Fruit fly (Drosophila melanogaster) whole organism, prepupa: Measurements from ENCODE around the gene CG14232.

Experiments used
- CG10631 ChIP-seq: fragments of 200-800 bp; sonication (Bioruptor generic); optimal IDR thresholded peaks from 2 replicates; lab custom pipeline; 2016; ENCODE audit warnings: missing biosample characterization, missing genetic modification characterization
- CG10669 ChIP-seq: fragments of 200-800 bp; sonication (Bioruptor generic); optimal IDR thresholded peaks from 3 replicates; lab custom pipeline; 2018; ENCODE audit warnings: missing biosample characterization, mild to moderate bottlenecking, missing genetic modification characterization, moderate library complexity
- CG11294 ChIP-seq: fragments of 200-800 bp; sonication (Bioruptor generic); IDR thresholded peaks from 2 replicates; pipeline ENCODE4 v1.3.6; 2022; ENCODE audit warnings: missing biosample characterization, missing genetic modification characterization
- CG11762 ChIP-seq: fragments of 200-800 bp; sonication (Bioruptor generic); optimal IDR thresholded peaks from 3 replicates; lab custom pipeline; 2016; ENCODE audit warnings: missing biosample characterization, missing genetic modification characterization; ENCODE audit not compliant: insufficient read depth
- CG15336 ChIP-seq: fragments of 200-800 bp; sonication (Bioruptor generic); IDR thresholded peaks from 2 replicates; pipeline ENCODE4 v1.3.6; 2022; ENCODE audit warnings: missing biosample characterization, missing genetic modification characterization
- CG16779 ChIP-seq: fragments of 200-800 bp; sonication (Bioruptor generic); optimal IDR thresholded peaks from 3 replicates; lab custom pipeline; 2017; ENCODE audit warnings: missing biosample characterization, mild to moderate bottlenecking, missing genetic modification characterization
- CG3032 ChIP-seq: fragments of 200-800 bp; optimal IDR thresholded peaks from 2 replicates; lab custom pipeline; 2019; ENCODE audit warnings: missing biosample characterization, mild to moderate bottlenecking, missing genetic modification characterization, moderate library complexity
- CG31627 ChIP-seq: fragments of 200-800 bp; sonication (Bioruptor generic); optimal IDR thresholded peaks from 3 replicates; lab custom pipeline; 2016; ENCODE audit warnings: missing biosample characterization, missing genetic modification characterization
- CG34406 ChIP-seq: fragments of 200-800 bp; sonication (Bioruptor generic); optimal IDR thresholded peaks from 3 replicates; lab custom pipeline; 2016; ENCODE audit warnings: missing biosample characterization, missing genetic modification characterization
- CG3919 ChIP-seq: fragments of 200-800 bp; sonication (Bioruptor generic); optimal IDR thresholded peaks from 3 replicates; lab custom pipeline; 2016; ENCODE audit warnings: missing biosample characterization, missing genetic modification characterization
- CG6163 ChIP-seq: fragments of 200-800 bp; sonication (Bioruptor generic); IDR thresholded peaks from 3 replicates; pipeline ENCODE4 v1.3.6; 2022; ENCODE audit warnings: missing biosample characterization, missing genetic modification characterization
- CG6808 ChIP-seq: fragments of 200-800 bp; sonication (Bioruptor generic); optimal IDR thresholded peaks from 3 replicates; lab custom pipeline; 2017; ENCODE audit warnings: missing biosample characterization, missing genetic modification characterization, mild to moderate bottlenecking, moderate library complexity, missing genetic modification reagents
- CG6854 ChIP-seq: fragments of 200-800 bp; sonication (Bioruptor generic); optimal IDR thresholded peaks from 2 replicates; lab custom pipeline; 2017; ENCODE audit warnings: missing biosample characterization, mild to moderate bottlenecking, missing genetic modification characterization
- CG7368 ChIP-seq: fragments of 200-800 bp; sonication (Bioruptor generic); optimal IDR thresholded peaks from 3 replicates; lab custom pipeline; 2016; ENCODE audit warnings: missing biosample characterization, missing genetic modification characterization
- CG8632 ChIP-seq: fragments of 200-800 bp; sonication (Bioruptor generic); optimal IDR thresholded peaks from 3 replicates; lab custom pipeline; 2016; ENCODE audit warnings: missing biosample characterization, missing genetic modification characterization
- Eip78C ChIP-seq: fragments of 200-800 bp; sonication (Bioruptor generic); peaks from one replicate; lab custom pipeline; 2016; ENCODE audit warnings: missing biosample characterization, missing genetic modification characterization
- Ets96B ChIP-seq: fragments of 200-800 bp; optimal IDR thresholded peaks from 2 replicates; lab custom pipeline; 2019; ENCODE audit warnings: missing biosample characterization, mild to moderate bottlenecking, missing genetic modification characterization, moderate library complexity
- Lpt ChIP-seq: fragments of 200-800 bp; sonication (Bioruptor generic); optimal IDR thresholded peaks from 3 replicates; lab custom pipeline; 2016; ENCODE audit warnings: missing biosample characterization, missing genetic modification characterization
- Met ChIP-seq: fragments of 200-800 bp; sonication (Bioruptor generic); optimal IDR thresholded peaks from 3 replicates; lab custom pipeline; 2016; ENCODE audit warnings: missing biosample characterization, missing genetic modification characterization
- Sox102F ChIP-seq: fragments of 200-800 bp; sonication (Bioruptor generic); optimal IDR thresholded peaks from 2 replicates; lab custom pipeline; 2016; ENCODE audit warnings: missing biosample characterization, mild to moderate bottlenecking, missing genetic modification characterization
- Sox14 ChIP-seq: fragments of 200-800 bp; sonication (Bioruptor generic); optimal IDR thresholded peaks from 3 replicates; lab custom pipeline; 2016; ENCODE audit warnings: missing biosample characterization, missing genetic modification characterization
- acj6 ChIP-seq: fragments of 200-800 bp; sonication (Bioruptor generic); optimal IDR thresholded peaks from 3 replicates; lab custom pipeline; 2016; ENCODE audit warnings: missing biosample characterization, missing genetic modification characterization
- dac ChIP-seq: fragments of 200-800 bp; sonication (Bioruptor generic); optimal IDR thresholded peaks from 2 replicates; lab custom pipeline; 2017; ENCODE audit warnings: missing biosample characterization, mild to moderate bottlenecking, missing genetic modification characterization
- dsx ChIP-seq: fragments of 200-800 bp; optimal IDR thresholded peaks from 3 replicates; lab custom pipeline; 2019; ENCODE audit warnings: missing biosample characterization, mild to moderate bottlenecking, missing genetic modification characterization, moderate library complexity; ENCODE audit not compliant: poor library complexity, severe bottlenecking
- eg ChIP-seq: fragments of 200-800 bp; sonication (Bioruptor generic); IDR thresholded peaks from 3 replicates; pipeline ENCODE4 v1.3.6; 2022; ENCODE audit warnings: missing biosample characterization, missing genetic modification characterization
- fd59A ChIP-seq: fragments of 200-800 bp; sonication (Bioruptor generic); optimal IDR thresholded peaks from 2 replicates; lab custom pipeline; 2017; ENCODE audit warnings: missing biosample characterization, mild to moderate bottlenecking, missing genetic modification characterization, missing genetic modification reagents
- fd85E ChIP-seq: fragments of 200-800 bp; sonication (Bioruptor generic); optimal IDR thresholded peaks from 3 replicates; lab custom pipeline; 2016; ENCODE audit warnings: missing biosample characterization, missing genetic modification characterization
- fkh ChIP-seq: fragments of 200-800 bp; sonication (Bioruptor generic); optimal IDR thresholded peaks from 3 replicates; lab custom pipeline; 2017; ENCODE audit warnings: missing biosample characterization, mild to moderate bottlenecking, missing genetic modification characterization, moderate library complexity
- salr ChIP-seq, 2 experiments: fragments of 200-800 bp; sonication (Bioruptor generic); optimal IDR thresholded peaks; 3 replicates each; lab custom pipeline; 2016 to 2018; ENCODE audit warnings: missing biosample characterization in 2 of 2, missing genetic modification characterization in 2 of 2, mild to moderate bottlenecking in 1 of 2
- spab ChIP-seq: fragments of 200-800 bp; sonication (Bioruptor generic); optimal IDR thresholded peaks from 2 replicates; lab custom pipeline; 2017; ENCODE audit warnings: missing biosample characterization, mild to moderate bottlenecking, missing genetic modification characterization, missing genetic modification reagents
- ss ChIP-seq, 2 experiments: fragments of 200-800 bp; sonication (Bioruptor generic); optimal IDR thresholded peaks; 2 replicates in 1 of 2; 3 replicates in 1 of 2; lab custom pipeline; 2017 to 2018; ENCODE audit warnings: mild to moderate bottlenecking in 2 of 2, missing biosample characterization in 2 of 2, missing genetic modification characterization in 2 of 2, moderate library complexity in 1 of 2
- svp ChIP-seq: fragments of 200-800 bp; sonication (Bioruptor generic); peaks from one replicate; lab custom pipeline; 2016; ENCODE audit warnings: missing biosample characterization, missing genetic modification characterization
- topi ChIP-seq: fragments of 200-800 bp; sonication (Bioruptor generic); optimal IDR thresholded peaks from 3 replicates; lab custom pipeline; 2016; ENCODE audit warnings: missing biosample characterization, missing genetic modification characterization

CG14232 gene

DNA sequence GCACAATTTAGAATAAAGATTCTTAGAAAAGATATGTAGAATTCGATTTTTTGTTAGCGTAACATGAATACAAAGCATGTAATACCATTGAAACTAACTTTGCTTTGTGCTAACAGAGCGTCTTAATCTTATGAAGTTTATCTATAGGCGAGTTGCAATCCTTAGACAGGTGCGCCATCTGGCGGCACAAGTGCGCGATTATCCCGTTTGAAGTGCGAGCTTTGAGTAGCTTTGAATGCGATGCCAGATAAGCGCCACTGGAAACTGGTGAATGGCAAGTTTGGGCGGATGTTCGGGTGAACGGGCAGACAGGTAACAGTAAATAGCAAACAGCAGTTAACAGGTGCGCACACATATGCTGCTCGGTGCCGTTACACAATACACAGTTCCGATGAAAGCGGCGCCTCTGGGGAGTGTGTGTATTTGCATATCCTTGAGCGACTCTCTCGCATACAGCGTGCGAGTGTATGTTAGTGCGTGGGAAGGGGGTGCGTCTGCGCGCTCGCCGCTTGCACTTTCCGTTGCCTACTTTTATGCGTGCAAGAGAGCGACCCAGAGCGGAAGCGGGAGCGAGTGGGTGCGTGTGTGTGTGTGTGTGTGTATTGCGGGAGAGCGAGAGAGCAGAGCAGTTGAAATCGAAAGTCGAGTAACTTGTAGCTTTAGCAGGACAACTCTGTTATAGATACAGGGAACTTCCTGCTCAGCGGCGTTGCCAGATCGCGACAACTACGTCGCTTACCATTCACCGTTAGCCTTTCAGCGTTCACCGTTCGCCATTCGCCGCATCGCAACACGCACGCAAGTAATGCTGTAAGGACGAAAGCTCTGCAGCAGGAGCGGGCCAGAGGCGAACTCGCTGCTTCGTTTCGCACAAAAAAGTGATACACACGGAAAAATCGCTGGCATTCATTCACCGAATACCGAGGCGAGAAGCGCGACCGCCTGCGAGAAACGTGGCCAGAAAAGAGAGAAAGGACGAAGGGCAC is 14.2 kb upstream of the CG14232 start, which contains the start of gene CG12531:
Gene CG12531 (plus strand): TSS at position 936 of the 986 bp plus-strand sequence.
- TF ChIP-seq ss (GFP tag; optimal IDR thresholded peaks at IDR 0.05; lab: Kevin White, UChicago) (peak in 1 of 2 experiments; percentile 35), Lpt (GFP tag; lab: Kevin White, UChicago) (no peak), svp (GFP tag; lab: Kevin White, UChicago) (peak; percentile 10)

DNA sequence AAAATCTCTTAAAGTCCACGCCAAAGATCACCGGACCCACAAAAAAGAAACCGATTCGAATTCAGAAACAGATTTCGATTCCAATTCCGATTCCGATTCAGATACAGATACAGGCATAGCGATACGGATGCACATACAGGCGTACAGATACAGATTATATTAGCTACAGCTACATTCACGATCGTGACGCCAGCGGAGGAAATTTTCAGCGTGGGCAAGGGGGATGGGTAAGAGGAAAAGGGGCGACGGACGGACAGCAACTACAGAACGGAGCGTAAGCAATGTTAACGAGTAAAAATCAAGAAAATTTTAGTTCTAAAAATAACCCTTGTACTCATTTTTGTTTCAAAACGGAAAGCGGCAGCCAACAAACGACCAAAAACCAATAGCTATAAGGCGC is 13.0 kb upstream of the CG14232 start:
- TF ChIP-seq svp (GFP tag; lab: Kevin White, UChicago) (peak; percentile 17), topi (GFP tag; lab: Kevin White, UChicago) (no peak)

DNA sequence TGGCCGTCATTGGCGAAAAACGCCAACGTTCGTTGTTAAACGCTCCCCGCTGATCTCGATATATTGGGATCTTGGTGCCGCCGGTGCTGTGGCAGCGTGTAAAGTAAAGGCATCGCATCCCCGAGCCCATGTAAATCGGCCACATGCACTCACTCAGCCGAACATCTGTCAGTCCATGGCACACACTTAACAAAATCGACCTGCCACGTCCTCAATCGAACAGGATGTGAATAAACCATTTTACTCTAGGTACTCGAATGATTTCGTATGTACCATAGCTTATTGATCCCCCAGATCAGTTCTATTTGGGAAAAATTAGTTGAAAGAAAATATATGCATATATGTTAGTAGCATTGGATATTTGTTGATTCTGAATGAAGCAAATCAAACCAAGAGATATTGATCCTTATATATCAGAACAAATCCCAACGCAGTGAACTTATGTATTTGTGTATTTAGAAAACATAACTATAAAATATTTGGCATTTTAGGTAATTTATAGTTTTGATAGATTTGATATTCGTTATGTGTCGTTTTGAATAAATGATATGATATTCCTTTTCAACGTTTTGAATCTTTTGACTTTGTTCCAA is 12.4 kb upstream of the CG14232 start:
- TF ChIP-seq CG10631 (GFP tag; lab: Kevin White, UChicago) = peak; percentile 5
- peak; percentile 40 for TF ChIP-seq Eip78C (GFP tag; lab: Kevin White, UChicago)
- TF ChIP-seq acj6 (GFP tag; lab: Kevin White, UChicago) = no peak
- no peak for TF ChIP-seq CG3919 (GFP tag; lab: Kevin White, UChicago)
- TF ChIP-seq svp (GFP tag; lab: Kevin White, UChicago) = peak; percentile 45
- TF ChIP-seq CG8632 (GFP tag; lab: Kevin White, UChicago) = no peak
- no peak for TF ChIP-seq CG7368 (GFP tag; lab: Kevin White, UChicago)
- no peak for TF ChIP-seq CG3032 (tag; lab: Kevin White, UChicago)
- no peak for TF ChIP-seq topi (GFP tag; lab: Kevin White, UChicago)

DNA sequence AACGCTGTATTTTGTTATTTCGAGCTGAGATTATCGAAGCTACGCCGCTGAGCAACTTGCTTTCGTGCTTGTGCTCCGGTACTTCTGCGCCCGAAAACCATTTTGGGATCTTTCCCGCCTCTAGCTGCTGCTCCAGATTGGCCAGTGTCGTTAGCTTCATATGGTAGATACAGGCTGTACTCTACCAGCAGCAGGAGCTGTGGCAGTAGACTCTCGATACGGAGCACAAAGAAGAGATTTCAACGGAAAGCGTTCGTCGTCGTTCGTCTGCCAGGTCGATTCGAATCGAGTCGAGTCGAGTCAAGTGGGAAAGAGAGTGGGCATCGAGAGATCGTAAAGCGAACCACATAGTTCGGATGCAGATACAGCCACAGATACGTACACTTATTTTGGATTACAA is 10.8 kb upstream of the CG14232 start:
- TF ChIP-seq svp (GFP tag; lab: Kevin White, UChicago) = peak; percentile 71
- TF ChIP-seq CG15336 = no peak

DNA sequence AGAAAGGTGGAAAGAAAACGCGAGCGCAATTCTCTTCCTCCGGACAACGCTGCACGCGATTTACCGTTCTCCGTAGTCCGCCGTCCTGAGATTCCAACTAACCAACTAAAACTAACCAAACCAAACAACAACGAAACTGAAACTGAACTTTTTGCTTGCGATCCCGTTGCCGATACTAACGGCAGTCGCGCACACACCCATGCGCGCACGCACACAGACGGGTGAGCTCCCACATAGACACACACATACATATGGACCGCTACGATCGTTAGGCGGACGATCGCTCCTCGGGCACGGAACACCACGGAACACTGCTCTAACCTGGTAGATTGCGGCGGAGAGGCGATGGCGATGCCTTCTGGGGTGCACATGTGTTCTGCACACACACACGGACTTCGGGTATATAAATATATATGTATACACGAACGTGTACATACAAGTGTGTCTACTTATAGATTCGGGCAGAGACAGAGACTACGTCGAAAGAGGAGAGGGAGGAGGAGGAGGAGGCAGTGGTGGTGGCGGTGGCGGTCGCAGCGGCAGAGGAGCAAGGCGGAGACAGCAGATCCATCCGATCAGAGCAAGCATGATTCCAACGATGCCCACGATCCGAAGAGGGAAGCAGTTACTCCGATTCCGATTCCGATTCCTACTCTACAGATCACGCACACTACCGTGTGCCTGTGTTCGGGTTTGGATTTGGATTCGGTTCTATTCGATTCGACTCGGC is 9.0 kb upstream of the CG14232 start, which contains the start of gene meso18E:
Gene meso18E (minus strand): TSS at position 148 of the 730 bp plus-strand sequence.
- 0 out of 3 replicates have a peak, but pooled peaks have one; percentile 7 for TF ChIP-seq eg (GFP tag; lab: Robert Waterston, UW)
- no peak for TF ChIP-seq dsx (GFP tag; lab: Kevin White, UChicago)
- peak; percentile 40 for TF ChIP-seq Eip78C (GFP tag; lab: Kevin White, UChicago)
- no peak for TF ChIP-seq CG6808
- TF ChIP-seq svp (GFP tag; lab: Kevin White, UChicago) = peak; percentile 79

DNA sequence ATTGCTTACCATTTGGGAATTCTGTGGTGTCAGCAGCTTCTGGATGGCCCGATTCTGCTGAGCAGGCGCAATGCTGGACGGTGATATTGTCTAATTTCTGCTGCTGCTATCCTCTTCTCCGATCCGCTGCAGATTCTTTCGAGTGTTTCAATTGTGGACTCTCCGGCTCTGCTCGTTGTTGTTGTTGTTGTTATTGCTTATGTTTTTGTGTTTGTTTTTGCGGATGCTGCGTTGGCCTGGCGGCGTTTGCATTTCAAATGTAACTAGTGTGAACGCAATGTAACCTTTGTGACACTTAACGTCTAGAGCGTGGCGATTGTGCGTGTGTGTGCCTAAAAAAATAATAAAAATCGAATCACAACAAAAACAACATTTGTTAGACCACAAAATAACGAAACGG is 7.9 kb upstream of the CG14232 start:
- no peak for TF ChIP-seq CG34406 (GFP tag; lab: Kevin White, UChicago)
- TF ChIP-seq fkh (GFP tag; lab: Kevin White, UChicago) = no peak
- TF ChIP-seq, all 60 proteins: peak for 0

DNA sequence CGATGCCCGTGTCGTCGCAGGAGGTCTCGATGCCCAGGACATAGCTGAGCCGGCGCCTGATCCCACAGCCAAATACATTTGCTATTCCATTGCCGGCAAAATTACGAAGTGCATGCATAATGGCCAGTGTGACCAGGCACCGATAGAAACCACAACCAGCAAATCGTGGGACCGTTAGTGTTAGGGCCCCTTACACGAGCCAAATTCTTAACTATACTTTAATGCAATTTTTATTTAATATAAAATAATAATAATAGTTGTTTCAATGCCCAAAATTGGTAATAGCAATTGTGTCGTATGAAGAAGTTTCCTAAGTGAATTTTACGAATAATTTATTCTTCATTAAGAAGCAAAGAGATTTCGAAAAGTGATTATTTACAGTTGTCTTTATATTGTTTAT is 2.4 kb downstream of the CG14232 start, which contains the start of gene Tcs4:
Gene Tcs4 (minus strand): TSS at position 145 of the 400 bp plus-strand sequence.
- TF ChIP-seq spab (GFP tag; lab: Kevin White, UChicago) = no peak
- no peak for TF ChIP-seq CG16779 (tag; lab: Kevin White, UChicago)
- TF ChIP-seq CG31627 (GFP tag; lab: Kevin White, UChicago) = no peak
- TF ChIP-seq Met = no peak
- no peak for TF ChIP-seq CG11762
- TF ChIP-seq ss (GFP tag; optimal IDR thresholded peaks at IDR 0.05; lab: Kevin White, UChicago) = no peak
- no peak for TF ChIP-seq Sox14 (GFP tag; lab: Kevin White, UChicago)
- no peak for TF ChIP-seq CG10669 (GFP tag; lab: Kevin White, UChicago)
- TF ChIP-seq Ets96B (tag; lab: Kevin White, UChicago) = no peak
- TF ChIP-seq CG15336 = no peak
- TF ChIP-seq Sox102F (GFP tag; lab: Kevin White, UChicago) = no peak
- TF ChIP-seq fd85E (GFP tag; lab: Kevin White, UChicago) = no peak
- no peak for TF ChIP-seq CG6854
- TF ChIP-seq fd59A (GFP tag; lab: Kevin White, UChicago) = no peak
- TF ChIP-seq CG7368 (GFP tag; lab: Kevin White, UChicago) = no peak
- no peak for TF ChIP-seq salr (GFP tag; optimal IDR thresholded peaks at IDR 0.05; lab: Kevin White, UChicago)
- TF ChIP-seq CG11294 (GFP tag; lab: Robert Waterston, UW) = no peak
- TF ChIP-seq dac = no peak
- no peak for TF ChIP-seq Lpt (GFP tag; lab: Kevin White, UChicago)
- peak; percentile 43; the same call in 1 of the 3 replicates for TF ChIP-seq CG6163 (GFP tag; lab: Robert Waterston, UW)
